Worm (Caenorhabditis elegans) whole organism, young adult: ENCODE results near the gene F12E12.6.

ENCODE experiments used
- B0035.1 ChIP-seq: sonication (generic microtip); optimal IDR thresholded peaks from 2 replicates; lab custom pipeline; 2016; ENCODE audit warnings: missing genetic modification characterization, mild to moderate bottlenecking, missing compliant biosample characterization, missing genotype, missing genetic modification reagents
- B0261.1 ChIP-seq: sonication (generic microtip); optimal IDR thresholded peaks from 2 replicates; lab custom pipeline; 2016; ENCODE audit warnings: mild to moderate bottlenecking, missing genetic modification characterization, moderate library complexity, missing compliant biosample characterization
- B0336.3 ChIP-seq: fragments of 200-800 bp; sonication (Bioruptor generic); IDR thresholded peaks from 2 replicates; pipeline ENCODE4 v1.3.6; 2022; ENCODE audit warnings: missing genetic modification characterization, missing compliant biosample characterization
- C06A6.2 ChIP-seq: fragments of 200-800 bp; sonication (Bioruptor generic); conservative IDR thresholded peaks from 2 replicates; pipeline ENCODE4 v1.3.6; 2022; ENCODE audit warnings: missing genetic modification characterization, missing compliant biosample characterization
- F10E7.11 ChIP-seq: sonication (generic microtip); optimal IDR thresholded peaks from 2 replicates; lab custom pipeline; 2017; ENCODE audit warnings: mild to moderate bottlenecking, missing genetic modification characterization, moderate library complexity, missing compliant biosample characterization
- F22D6.2 ChIP-seq: sonication (generic microtip); optimal IDR thresholded peaks from 2 replicates; lab custom pipeline; 2016; ENCODE audit warnings: mild to moderate bottlenecking, missing genetic modification characterization, missing compliant biosample characterization
- F52B5.7 ChIP-seq: sonication (generic microtip); optimal IDR thresholded peaks from 2 replicates; lab custom pipeline; 2016; ENCODE audit warnings: mild to moderate bottlenecking, missing genetic modification characterization, missing compliant biosample characterization
- F57A8.1 ChIP-seq: fragments of 200-800 bp; sonication (Bioruptor generic); optimal IDR thresholded peaks from 2 replicates; lab custom pipeline; 2018; ENCODE audit warnings: mild to moderate bottlenecking, missing genetic modification characterization, moderate library complexity, missing compliant biosample characterization
- F57C9.4 ChIP-seq: sonication (generic microtip); optimal IDR thresholded peaks from 2 replicates; lab custom pipeline; 2017; ENCODE audit warnings: mild to moderate bottlenecking, missing genetic modification characterization, missing compliant biosample characterization
- Y56A3A.18 ChIP-seq: fragments of 200-800 bp; sonication (Bioruptor generic); IDR thresholded peaks from 2 replicates; pipeline ENCODE4 v1.3.6; 2022; ENCODE audit warnings: missing genetic modification reagents, missing genetic modification characterization, missing compliant biosample characterization
- aptf-2 ChIP-seq: fragments of 200-800 bp; sonication (Bioruptor generic); conservative IDR thresholded peaks from 2 replicates; pipeline ENCODE4 v1.3.6; 2022; ENCODE audit warnings: missing genetic modification reagents, missing genetic modification characterization, missing compliant biosample characterization
- cebp-1 ChIP-seq, 2 experiments: fragments of 200-800 bp in 1 of 2; sonication (Bioruptor generic) in 1 of 2; sonication (generic microtip) in 1 of 2; IDR thresholded peaks in 1 of 2; optimal IDR thresholded peaks in 1 of 2; 2 replicates each; pipeline versions ENCODE4 v1.3.6 to Lab custom; 2017 to 2022; ENCODE audit warnings: missing compliant biosample characterization in 2 of 2, missing genetic modification characterization in 2 of 2, mild to moderate bottlenecking in 1 of 2, missing genetic modification reagents in 1 of 2, moderate library complexity in 1 of 2
- ceh-27 ChIP-seq: fragments of 200-800 bp; sonication (Bioruptor generic); optimal IDR thresholded peaks from 2 replicates; lab custom pipeline; 2018; ENCODE audit warnings: mild to moderate bottlenecking, missing genetic modification characterization, moderate library complexity, missing compliant biosample characterization
- die-1 ChIP-seq: sonication (generic microtip); optimal IDR thresholded peaks from 2 replicates; lab custom pipeline; 2016; ENCODE audit warnings: missing genotype, mild to moderate bottlenecking, missing genetic modification characterization, missing compliant biosample characterization
- dpff-1 ChIP-seq: sonication (generic microtip); optimal IDR thresholded peaks from 2 replicates; lab custom pipeline; 2017; ENCODE audit warnings: mild to moderate bottlenecking, missing genetic modification characterization, missing compliant biosample characterization
- ets-4 ChIP-seq: fragments of 200-800 bp; sonication (Bioruptor generic); optimal IDR thresholded peaks from 2 replicates; lab custom pipeline; 2018; ENCODE audit warnings: mild to moderate bottlenecking, missing genetic modification characterization, missing compliant biosample characterization
- gei-17 ChIP-seq: fragments of 200-800 bp; sonication (Bioruptor generic); optimal IDR thresholded peaks from 2 replicates; lab custom pipeline; 2018; ENCODE audit warnings: mild to moderate bottlenecking, missing genetic modification characterization, missing compliant biosample characterization
- let-526 ChIP-seq: fragments of 200-800 bp; sonication (Bioruptor generic); IDR thresholded peaks from 2 replicates; pipeline ENCODE4 v1.3.6; 2022; ENCODE audit warnings: missing genetic modification reagents, missing genetic modification characterization, missing compliant biosample characterization
- lin-26 ChIP-seq: fragments of 200-800 bp; sonication (Bioruptor generic); IDR thresholded peaks from 2 replicates; pipeline ENCODE4 v1.3.6; 2022; ENCODE audit warnings: missing genetic modification reagents, missing genetic modification characterization, missing compliant biosample characterization
- lin-40 ChIP-seq: sonication (generic microtip); optimal IDR thresholded peaks from 2 replicates; lab custom pipeline; 2016; ENCODE audit warnings: missing genetic modification characterization, mild to moderate bottlenecking, missing compliant biosample characterization, missing genotype, missing genetic modification reagents
- lir-1 ChIP-seq: fragments of 200-800 bp; sonication (Bioruptor generic); conservative IDR thresholded peaks from 2 replicates; pipeline ENCODE4 v1.3.6; 2022; ENCODE audit warnings: missing genetic modification reagents, missing genetic modification characterization, missing compliant biosample characterization
- lsy-27 ChIP-seq: sonication (generic microtip); optimal IDR thresholded peaks from 2 replicates; lab custom pipeline; 2017; ENCODE audit warnings: missing genetic modification characterization, mild to moderate bottlenecking, missing compliant biosample characterization, antibody characterized with exemption, missing genotype, borderline replicate concordance; ENCODE audit not compliant: insufficient read depth
- madf-6 ChIP-seq: fragments of 200-800 bp; sonication (Bioruptor generic); IDR thresholded peaks from 2 replicates; pipeline ENCODE4 v1.3.6; 2022; ENCODE audit warnings: missing genetic modification reagents, missing genetic modification characterization, missing compliant biosample characterization
- nfya-2 ChIP-seq: fragments of 200-800 bp; sonication (Bioruptor generic); IDR thresholded peaks from 2 replicates; pipeline ENCODE4 v1.3.6; 2022; ENCODE audit warnings: missing genetic modification reagents, missing genetic modification characterization, missing compliant biosample characterization
- nhr-120 ChIP-seq: fragments of 200-800 bp; sonication (Bioruptor generic); IDR thresholded peaks from 2 replicates; pipeline ENCODE4 v1.3.6; 2022; ENCODE audit warnings: missing genetic modification characterization, missing compliant biosample characterization
- nhr-27 ChIP-seq: fragments of 200-800 bp; sonication (Bioruptor generic); optimal IDR thresholded peaks from 2 replicates; lab custom pipeline; 2018; ENCODE audit warnings: mild to moderate bottlenecking, missing genetic modification characterization, moderate library complexity, missing compliant biosample characterization
- pha-4 ChIP-seq: fragments of 150-350 bp; sonication (generic microtip); optimal IDR thresholded peaks from 2 replicates; lab custom pipeline; 2014; ENCODE audit warnings: missing biosample characterization, missing genetic modification reagents, missing genetic modification characterization
- snpc-3.4 ChIP-seq: sonication (generic microtip); optimal IDR thresholded peaks from 2 replicates; lab custom pipeline; 2017; ENCODE audit warnings: missing genetic modification characterization, mild to moderate bottlenecking, missing compliant biosample characterization, antibody characterized with exemption, moderate library complexity, missing genotype, missing genetic modification reagents
- sptf-2 ChIP-seq: fragments of 200-800 bp; sonication (Bioruptor generic); optimal IDR thresholded peaks from 2 replicates; lab custom pipeline; 2018; ENCODE audit warnings: mild to moderate bottlenecking, missing genetic modification characterization, missing compliant biosample characterization
- tlf-1 ChIP-seq: fragments of 200-800 bp; sonication (Bioruptor generic); optimal IDR thresholded peaks from 2 replicates; lab custom pipeline; 2018; ENCODE audit warnings: mild to moderate bottlenecking, missing genetic modification characterization, missing compliant biosample characterization
- ztf-3 ChIP-seq: fragments of 200-800 bp; sonication (Bioruptor generic); optimal IDR thresholded peaks from 2 replicates; lab custom pipeline; 2018; ENCODE audit warnings: mild to moderate bottlenecking, missing genetic modification characterization, missing compliant biosample characterization

F12E12.6 gene

ce11 chrII:3716455-3716854 lies 20.3 kb downstream of the F12E12.6 start, which contains the start of gene srh-99:
Gene srh-99, minus strand, starts transcription at chrII:3716555.
- TF ChIP-seq C06A6.2 (GFP tag; lab: Robert Waterston, UW) (no peak), lsy-27 (tag; lab: Kevin White, UChicago) (no peak), tlf-1 (GFP tag; lab: Kevin White, UChicago) (no peak), F10E7.11 (tag; lab: Kevin White, UChicago) (no peak), B0035.1 (tag; lab: Kevin White, UChicago) (no peak), gei-17 (GFP tag; lab: Kevin White, UChicago) (no peak), F57A8.1 (GFP tag; lab: Kevin White, UChicago) (no peak)

ce11 chrII:3714595-3714994 lies 22.1 kb downstream of the F12E12.6 start, which contains the start of gene srh-100:
Gene srh-100, minus strand, starts transcription at chrII:3714695.
- no peak for TF ChIP-seq Y56A3A.18 (GFP tag; lab: Robert Waterston, UW)
- TF ChIP-seq lin-26 (GFP tag; lab: Robert Waterston, UW), result no peak
- no peak for TF ChIP-seq tlf-1 (GFP tag; lab: Kevin White, UChicago)
- TF ChIP-seq die-1 (tag; lab: Kevin White, UChicago), result no peak
- TF ChIP-seq F22D6.2, result no peak
- no peak for TF ChIP-seq B0336.3 (GFP tag; lab: Robert Waterston, UW)
- no peak for TF ChIP-seq lin-40 (tag; lab: Kevin White, UChicago)
- no peak for TF ChIP-seq nhr-27 (tag; lab: Kevin White, UChicago)
- TF ChIP-seq aptf-2, result no peak
- TF ChIP-seq gei-17 (GFP tag; lab: Kevin White, UChicago), result no peak
- no peak for TF ChIP-seq nhr-120 (GFP tag; lab: Robert Waterston, UW)
- no peak for TF ChIP-seq cebp-1 (GFP tag; IDR thresholded peaks at IDR 0.05; lab: Robert Waterston, UW)
- TF ChIP-seq cebp-1 (tag; optimal IDR thresholded peaks at IDR 0.05; lab: Kevin White, UChicago), result no peak

- TF ChIP-seq sptf-2 (GFP tag; lab: Kevin White, UChicago) (no peak), madf-6 (GFP tag; lab: Robert Waterston, UW) (no peak), pha-4 (no peak), let-526 (GFP tag; lab: Robert Waterston, UW) (no peak), ztf-3 (no peak), lir-1 (no peak), nfya-2 (GFP tag; lab: Robert Waterston, UW) (no peak)
- TF ChIP-seq, all 124 proteins: peak for 0
Measured at ce11 chrII:3711047-3711446, 25.7 kb downstream of the F12E12.6 start, which contains the start of gene fbxc-53. Gene fbxc-53, plus strand, starts transcription at chrII:3711291.

- no peak for TF ChIP-seq ceh-27 (GFP tag; lab: Kevin White, UChicago)
Measured at ce11 chrII:3709255-3709654, 27.5 kb downstream of the F12E12.6 start, which contains the start of gene srx-110. Gene srx-110, plus strand, starts transcription at chrII:3709555.

ce11 chrII:3705320-3705719 lies 31.4 kb downstream of the F12E12.6 start, which contains the start of gene srx-108:
Gene srx-108, plus strand, starts transcription at chrII:3705620.
- TF ChIP-seq F57C9.4, result no peak
- TF ChIP-seq cebp-1 (GFP tag; IDR thresholded peaks at IDR 0.05; lab: Robert Waterston, UW), result no peak
- no peak for TF ChIP-seq cebp-1 (tag; optimal IDR thresholded peaks at IDR 0.05; lab: Kevin White, UChicago)
- TF ChIP-seq snpc-3.4 (tag; lab: Kevin White, UChicago), result no peak
- no peak for TF ChIP-seq lir-1
- TF ChIP-seq B0261.1 (tag; lab: Kevin White, UChicago), result no peak
- no peak for TF ChIP-seq dpff-1
- no peak for TF ChIP-seq madf-6 (GFP tag; lab: Robert Waterston, UW)
- TF ChIP-seq F52B5.7 (tag; lab: Kevin White, UChicago), result no peak
- TF ChIP-seq ets-4 (GFP tag; lab: Kevin White, UChicago), result no peak
- TF ChIP-seq, all 124 proteins: peak for 0
